Worm (Caenorhabditis elegans) whole organism, L4 larva: ENCODE measurements around the gene T01C8.3.
A peak's percentile ranks its signal among the peaks of the same experiment; 100 is the strongest.

Experiments
- R02D3.7 ChIP-seq: fragments of 150-350 bp; sonication (generic microtip); optimal IDR thresholded peaks from 3 replicates; lab custom pipeline; 2014; ENCODE audit warnings: missing biosample characterization, missing genetic modification characterization
- Y75B8A.6 ChIP-seq: fragments of 200-800 bp; sonication (Bioruptor generic); IDR thresholded peaks from 2 replicates; pipeline ENCODE4 v1.3.6; 2022; ENCODE audit warnings: missing genetic modification reagents, missing genetic modification characterization, missing compliant biosample characterization
- aly-2 ChIP-seq: sonication (generic microtip); optimal IDR thresholded peaks from 2 replicates; lab custom pipeline; 2018; ENCODE audit warnings: missing biosample characterization, missing genetic modification characterization
- mep-1 ChIP-seq: fragments of 150-350 bp; sonication (generic microtip); optimal IDR thresholded peaks from 3 replicates; lab custom pipeline; 2014; ENCODE audit warnings: missing biosample characterization, missing genetic modification characterization
- nhr-237 ChIP-seq: sonication (generic microtip); optimal IDR thresholded peaks from 2 replicates; lab custom pipeline; 2017; ENCODE audit warnings: missing biosample characterization, missing genetic modification characterization
- php-3 ChIP-seq: fragments of 200-800 bp; sonication (Bioruptor generic); IDR thresholded peaks from 2 replicates; pipeline ENCODE4 v1.3.6; 2022; ENCODE audit warnings: missing genetic modification reagents, missing genetic modification characterization, missing compliant biosample characterization
- pqm-1 ChIP-seq: sonication (generic microtip); optimal IDR thresholded peaks from 2 replicates; lab custom pipeline; 2017; ENCODE audit warnings: missing biosample characterization, missing genetic modification characterization
- unc-62 ChIP-seq, 3 experiments: fragments of 150-350 bp in 1 of 3; sonication (generic microtip); optimal IDR thresholded peaks in 2 of 3; peaks in 1 of 3; 1 replicate in 1 of 3; 2 replicates in 2 of 3; lab custom pipeline; 2014 to 2017; ENCODE audit warnings: missing biosample characterization in 3 of 3, missing genetic modification characterization in 3 of 3, missing genetic modification reagents in 3 of 3, missing genotype in 1 of 3

DNA sequence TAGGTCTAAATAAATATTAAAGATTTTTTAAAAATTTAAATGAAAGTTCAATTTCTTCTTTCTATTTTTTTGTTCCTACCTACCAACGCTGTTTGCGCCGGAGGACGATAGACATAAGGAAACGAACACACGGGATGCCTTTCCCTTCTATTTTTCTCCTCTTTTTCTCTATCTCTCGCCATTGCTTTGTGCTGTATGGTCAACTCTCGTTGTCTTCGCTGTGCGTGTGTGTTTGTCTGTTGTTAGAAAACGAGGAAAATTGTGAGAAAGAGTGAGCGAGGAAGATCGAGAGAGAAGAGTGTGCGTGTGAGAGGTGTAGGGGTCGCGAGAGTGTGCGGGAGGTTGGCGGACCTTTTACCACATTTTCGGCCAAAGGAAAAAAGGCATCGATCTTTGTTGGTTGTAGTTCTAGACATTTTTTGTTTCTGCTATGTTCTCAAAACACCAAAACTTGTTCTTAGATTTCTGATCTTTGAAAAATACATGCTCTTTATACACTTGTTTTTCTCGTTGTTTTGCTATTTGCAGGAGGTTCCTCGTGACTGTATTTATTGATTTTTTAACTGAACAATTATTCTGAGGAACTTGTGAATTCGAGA lies 16.2 kb upstream of the T01C8.3 start:
- TF ChIP-seq Y75B8A.6 (GFP tag; lab: Robert Waterston, UW), result no peak
- TF ChIP-seq unc-62 (GFP tag; optimal IDR thresholded peaks at IDR 0.05 in 1 of 2; lab: Kevin White, UChicago), result no peak
- TF ChIP-seq unc-62 (tag; optimal IDR thresholded peaks at IDR 0.05; lab: Kevin White, UChicago), result no peak
- no peak for TF ChIP-seq R02D3.7 (tag; lab: Kevin White, UChicago)
- TF ChIP-seq nhr-237 (tag; lab: Kevin White, UChicago), result no peak
- TF ChIP-seq php-3, result no peak
- no peak for TF ChIP-seq aly-2
- no peak for TF ChIP-seq pqm-1 (tag; lab: Kevin White, UChicago)
- TF ChIP-seq mep-1 (tag; lab: Kevin White, UChicago), result peak; percentile 84
